Fruit fly (Drosophila melanogaster) whole organism, embryonic: ENCODE measurements around the gene axo.

ENCODE experiments used
- Atf6 ChIP-seq: fragments of 200-800 bp; sonication (Bioruptor generic); IDR thresholded peaks from 2 replicates; pipeline ENCODE4 v1.3.6; 2022; ENCODE audit warnings: missing biosample characterization, missing genetic modification characterization
- CG4404 ChIP-seq: fragments of 200-800 bp; sonication (Bioruptor generic); IDR thresholded peaks from 2 replicates; pipeline ENCODE4 v1.3.6; 2022; ENCODE audit warnings: missing biosample characterization, missing genetic modification characterization
- CG6813 ChIP-seq: fragments of 200-800 bp; sonication (Bioruptor generic); optimal IDR thresholded peaks from 2 replicates; lab custom pipeline; 2017; ENCODE audit warnings: missing biosample characterization, missing genetic modification characterization, mild to moderate bottlenecking, moderate library complexity, missing genetic modification reagents
- CG7786 ChIP-seq: fragments of 200-800 bp; sonication (Bioruptor generic); optimal IDR thresholded peaks from 2 replicates; lab custom pipeline; 2016; ENCODE audit warnings: missing biosample characterization, missing genetic modification characterization
- dati ChIP-seq: fragments of 200-800 bp; sonication (Bioruptor generic); IDR thresholded peaks from 2 replicates; pipeline ENCODE4 v1.3.6; 2022; ENCODE audit warnings: missing biosample characterization, missing genetic modification characterization

dm6 chr3L:4708536-4708935 lies 21.4 kb upstream of the axo start:
- no peak for TF ChIP-seq dati
- no peak for TF ChIP-seq CG4404 (GFP tag; lab: Robert Waterston, UW)
- TF ChIP-seq Atf6 (GFP tag; lab: Robert Waterston, UW): no peak
- no peak for TF ChIP-seq CG6813
- TF ChIP-seq CG7786 (GFP tag; lab: Kevin White, UChicago): no peak
